Worm (Caenorhabditis elegans) whole organism, young adult: ENCODE results near the gene F28A10.13.

ENCODE experiments used
- B0035.1 ChIP-seq: sonication (generic microtip); optimal IDR thresholded peaks from 2 replicates; lab custom pipeline; 2016; ENCODE audit warnings: missing genetic modification characterization, mild to moderate bottlenecking, missing compliant biosample characterization, missing genotype, missing genetic modification reagents
- C06A6.2 ChIP-seq: fragments of 200-800 bp; sonication (Bioruptor generic); conservative IDR thresholded peaks from 2 replicates; pipeline ENCODE4 v1.3.6; 2022; ENCODE audit warnings: missing genetic modification characterization, missing compliant biosample characterization
- F22D6.2 ChIP-seq: sonication (generic microtip); optimal IDR thresholded peaks from 2 replicates; lab custom pipeline; 2016; ENCODE audit warnings: mild to moderate bottlenecking, missing genetic modification characterization, missing compliant biosample characterization
- F39B2.1 ChIP-seq: fragments of 200-800 bp; sonication (Bioruptor generic); IDR thresholded peaks from 2 replicates; pipeline ENCODE4 v1.3.6; 2022; ENCODE audit warnings: missing genetic modification reagents, missing genetic modification characterization, missing compliant biosample characterization
- F55B11.4 ChIP-seq: sonication (generic microtip); optimal IDR thresholded peaks from 2 replicates; lab custom pipeline; 2016; ENCODE audit warnings: missing compliant biosample characterization, missing genetic modification characterization, borderline replicate concordance; ENCODE audit not compliant: insufficient read depth
- F57A8.1 ChIP-seq: fragments of 200-800 bp; sonication (Bioruptor generic); optimal IDR thresholded peaks from 2 replicates; lab custom pipeline; 2018; ENCODE audit warnings: mild to moderate bottlenecking, missing genetic modification characterization, moderate library complexity, missing compliant biosample characterization
- Y56A3A.18 ChIP-seq: fragments of 200-800 bp; sonication (Bioruptor generic); IDR thresholded peaks from 2 replicates; pipeline ENCODE4 v1.3.6; 2022; ENCODE audit warnings: missing genetic modification reagents, missing genetic modification characterization, missing compliant biosample characterization
- ZK185.1 ChIP-seq: sonication (generic microtip); optimal IDR thresholded peaks from 2 replicates; lab custom pipeline; 2016; ENCODE audit warnings: mild to moderate bottlenecking, missing genetic modification characterization, missing compliant biosample characterization; ENCODE audit not compliant: poor library complexity, severe bottlenecking
- akir-1 ChIP-seq: fragments of 200-800 bp; sonication (Bioruptor generic); optimal IDR thresholded peaks from 2 replicates; lab custom pipeline; 2018; ENCODE audit warnings: mild to moderate bottlenecking, missing genetic modification characterization, moderate library complexity, missing compliant biosample characterization
- athp-1 ChIP-seq: sonication (generic microtip); optimal IDR thresholded peaks from 2 replicates; lab custom pipeline; 2017; ENCODE audit warnings: mild to moderate bottlenecking, missing genetic modification characterization, missing compliant biosample characterization
- attf-3 ChIP-seq: fragments of 200-800 bp; sonication (Bioruptor generic); conservative IDR thresholded peaks from 2 replicates; pipeline ENCODE4 v1.3.6; 2022; ENCODE audit warnings: missing genetic modification reagents, missing genetic modification characterization, missing compliant biosample characterization
- attf-5 ChIP-seq: fragments of 200-800 bp; sonication (Bioruptor generic); optimal IDR thresholded peaks from 2 replicates; lab custom pipeline; 2018; ENCODE audit warnings: mild to moderate bottlenecking, missing genetic modification characterization, missing compliant biosample characterization
- ceh-40 ChIP-seq: fragments of 200-800 bp; sonication (Bioruptor generic); IDR thresholded peaks from 2 replicates; pipeline ENCODE4 v1.3.6; 2022; ENCODE audit warnings: missing genetic modification characterization, missing compliant biosample characterization
- ceh-91 ChIP-seq: fragments of 200-800 bp; sonication (Bioruptor generic); IDR thresholded peaks from 2 replicates; pipeline ENCODE4 v1.3.6; 2022; ENCODE audit warnings: missing genetic modification reagents, missing genetic modification characterization, missing compliant biosample characterization
- die-1 ChIP-seq: sonication (generic microtip); optimal IDR thresholded peaks from 2 replicates; lab custom pipeline; 2016; ENCODE audit warnings: missing genotype, mild to moderate bottlenecking, missing genetic modification characterization, missing compliant biosample characterization
- dpff-1 ChIP-seq: sonication (generic microtip); optimal IDR thresholded peaks from 2 replicates; lab custom pipeline; 2017; ENCODE audit warnings: mild to moderate bottlenecking, missing genetic modification characterization, missing compliant biosample characterization
- egl-18 ChIP-seq: fragments of 200-800 bp; sonication (Bioruptor generic); IDR thresholded peaks from 2 replicates; pipeline ENCODE4 v1.3.6; 2022; ENCODE audit warnings: missing genetic modification reagents, missing genetic modification characterization, missing compliant biosample characterization
- egl-44 ChIP-seq: fragments of 200-800 bp; sonication (Bioruptor generic); IDR thresholded peaks from 2 replicates; pipeline ENCODE4 v1.3.6; 2022; ENCODE audit warnings: missing genetic modification reagents, missing genetic modification characterization, missing compliant biosample characterization
- egrh-3 ChIP-seq: fragments of 200-800 bp; sonication (Bioruptor generic); IDR thresholded peaks from 2 replicates; pipeline ENCODE4 v1.3.6; 2022; ENCODE audit warnings: missing genetic modification reagents, missing genetic modification characterization, missing compliant biosample characterization
- ets-4 ChIP-seq: fragments of 200-800 bp; sonication (Bioruptor generic); optimal IDR thresholded peaks from 2 replicates; lab custom pipeline; 2018; ENCODE audit warnings: mild to moderate bottlenecking, missing genetic modification characterization, missing compliant biosample characterization
- him-1 ChIP-seq: sonication (generic microtip); optimal IDR thresholded peaks from 2 replicates; lab custom pipeline; 2016; ENCODE audit warnings: missing genotype, missing genetic modification reagents, missing genetic modification characterization, missing compliant biosample characterization
- hlh-26 ChIP-seq: fragments of 200-800 bp; sonication (Bioruptor generic); conservative IDR thresholded peaks from 2 replicates; pipeline ENCODE4 v1.3.6; 2022; ENCODE audit warnings: missing genetic modification reagents, missing genetic modification characterization, missing compliant biosample characterization
- hmg-1.2 ChIP-seq: fragments of 200-800 bp; sonication (Bioruptor generic); IDR thresholded peaks from 2 replicates; pipeline ENCODE4 v1.3.6; 2022; ENCODE audit warnings: missing genetic modification reagents, missing genetic modification characterization, missing compliant biosample characterization
- let-526 ChIP-seq: fragments of 200-800 bp; sonication (Bioruptor generic); IDR thresholded peaks from 2 replicates; pipeline ENCODE4 v1.3.6; 2022; ENCODE audit warnings: missing genetic modification reagents, missing genetic modification characterization, missing compliant biosample characterization
- let-607 ChIP-seq, 2 experiments: fragments of 200-800 bp in 1 of 2; sonication (Bioruptor generic) in 1 of 2; sonication (generic microtip) in 1 of 2; optimal IDR thresholded peaks; 2 replicates each; lab custom pipeline; 2016 to 2018; ENCODE audit warnings: mild to moderate bottlenecking in 2 of 2, missing compliant biosample characterization in 2 of 2, missing genetic modification characterization in 2 of 2, moderate library complexity in 2 of 2, missing genotype in 1 of 2
- lin-35 ChIP-seq, 3 experiments: fragments of 150-350 bp in 2 of 3; sonication (generic microtip) in 1 of 3; optimal IDR thresholded peaks; 2 replicates each; lab custom pipeline; 2014 to 2018; ENCODE audit warnings: missing biosample characterization in 3 of 3, missing genetic modification characterization in 3 of 3, missing genetic modification reagents in 3 of 3
- lsl-1 ChIP-seq: fragments of 200-800 bp; sonication (Bioruptor generic); optimal IDR thresholded peaks from 2 replicates; lab custom pipeline; 2018; ENCODE audit warnings: mild to moderate bottlenecking, missing genetic modification characterization, moderate library complexity, missing compliant biosample characterization
- lsy-27 ChIP-seq: sonication (generic microtip); optimal IDR thresholded peaks from 2 replicates; lab custom pipeline; 2017; ENCODE audit warnings: missing genetic modification characterization, mild to moderate bottlenecking, missing compliant biosample characterization, antibody characterized with exemption, missing genotype, borderline replicate concordance; ENCODE audit not compliant: insufficient read depth
- madf-10 ChIP-seq: sonication (generic microtip); optimal IDR thresholded peaks from 2 replicates; lab custom pipeline; 2016; ENCODE audit warnings: mild to moderate bottlenecking, missing genetic modification characterization, missing compliant biosample characterization
- madf-6 ChIP-seq: fragments of 200-800 bp; sonication (Bioruptor generic); IDR thresholded peaks from 2 replicates; pipeline ENCODE4 v1.3.6; 2022; ENCODE audit warnings: missing genetic modification reagents, missing genetic modification characterization, missing compliant biosample characterization
- mcd-1 ChIP-seq: fragments of 200-800 bp; sonication (Bioruptor generic); IDR thresholded peaks from 2 replicates; pipeline ENCODE4 v1.3.6; 2022; ENCODE audit warnings: missing genetic modification reagents, missing genetic modification characterization, missing compliant biosample characterization
- nhr-120 ChIP-seq: fragments of 200-800 bp; sonication (Bioruptor generic); IDR thresholded peaks from 2 replicates; pipeline ENCODE4 v1.3.6; 2022; ENCODE audit warnings: missing genetic modification characterization, missing compliant biosample characterization
- nhr-27 ChIP-seq: fragments of 200-800 bp; sonication (Bioruptor generic); optimal IDR thresholded peaks from 2 replicates; lab custom pipeline; 2018; ENCODE audit warnings: mild to moderate bottlenecking, missing genetic modification characterization, moderate library complexity, missing compliant biosample characterization
- rcor-1 ChIP-seq: fragments of 200-800 bp; sonication (Bioruptor generic); IDR thresholded peaks from 2 replicates; pipeline ENCODE4 v1.3.6; 2022; ENCODE audit warnings: missing genetic modification reagents, missing genetic modification characterization, missing compliant biosample characterization
- snpc-1.1 ChIP-seq: sonication (generic microtip); optimal IDR thresholded peaks from 2 replicates; lab custom pipeline; 2017; ENCODE audit warnings: missing genetic modification characterization, mild to moderate bottlenecking, missing compliant biosample characterization, antibody characterized with exemption, moderate library complexity, missing genotype, missing genetic modification reagents; ENCODE audit not compliant: insufficient read depth
- snpc-1.3 ChIP-seq: sonication (generic microtip); optimal IDR thresholded peaks from 2 replicates; lab custom pipeline; 2017; ENCODE audit warnings: missing genetic modification characterization, mild to moderate bottlenecking, missing compliant biosample characterization, antibody characterized with exemption, moderate library complexity, missing genotype, missing genetic modification reagents; ENCODE audit not compliant: insufficient read depth
- snpc-3.4 ChIP-seq: sonication (generic microtip); optimal IDR thresholded peaks from 2 replicates; lab custom pipeline; 2017; ENCODE audit warnings: missing genetic modification characterization, mild to moderate bottlenecking, missing compliant biosample characterization, antibody characterized with exemption, moderate library complexity, missing genotype, missing genetic modification reagents
- somi-1 ChIP-seq: fragments of 200-800 bp; sonication (Bioruptor generic); optimal IDR thresholded peaks from 2 replicates; lab custom pipeline; 2018; ENCODE audit warnings: mild to moderate bottlenecking, missing genetic modification characterization, missing compliant biosample characterization
- unc-130 ChIP-seq: sonication (generic microtip); optimal IDR thresholded peaks from 2 replicates; lab custom pipeline; 2016; ENCODE audit warnings: missing genetic modification reagents, missing genetic modification characterization, missing compliant biosample characterization
- zim-3 ChIP-seq: sonication (generic microtip); optimal IDR thresholded peaks from 2 replicates; lab custom pipeline; 2017; ENCODE audit warnings: mild to moderate bottlenecking, missing genetic modification characterization, moderate library complexity, missing compliant biosample characterization
- ztf-18 ChIP-seq: sonication (generic microtip); optimal IDR thresholded peaks from 2 replicates; lab custom pipeline; 2016; ENCODE audit warnings: missing genotype, mild to moderate bottlenecking, missing genetic modification characterization, missing compliant biosample characterization
- ztf-28 ChIP-seq: fragments of 200-800 bp; sonication (Bioruptor generic); IDR thresholded peaks from 2 replicates; pipeline ENCODE4 v1.3.6; 2022; ENCODE audit warnings: missing genetic modification reagents, missing genetic modification characterization, missing compliant biosample characterization

Gene F28A10.13

ce11 chrII:866801-867200 lies 18.2 kb downstream of the F28A10.13 start, which contains the start of gene Y46B2A.3:
TSS of gene Y46B2A.3 (minus strand) at chrII:866901.
- TF ChIP-seq akir-1 (GFP tag; lab: Kevin White, UChicago) (no peak), let-526 (no peak), F57A8.1 (no peak), egrh-3 (no peak), ZK185.1 (tag; lab: Kevin White, UChicago) (no peak), madf-10 (no peak), ceh-91 (no peak), let-607 (tag; optimal IDR thresholded peaks at IDR 0.05; lab: Kevin White, UChicago) (no peak), F39B2.1 (no peak), him-1 (tag; lab: Kevin White, UChicago) (no peak), nhr-120 (GFP tag; lab: Robert Waterston, UW) (no peak), C06A6.2 (no peak), snpc-1.3 (tag; lab: Kevin White, UChicago) (no peak), athp-1 (no peak), ets-4 (GFP tag; lab: Kevin White, UChicago) (no peak), snpc-3.4 (no peak)

ce11 chrII:868240-868864 lies 19.7 kb downstream of the F28A10.13 start, which contains the start of gene fbxc-51:
TSS of gene fbxc-51 (plus strand) at chrII:868814.
- TF ChIP-seq F55B11.4: no peak
- no peak for TF ChIP-seq madf-6 (GFP tag; lab: Robert Waterston, UW)
- TF ChIP-seq mcd-1 (GFP tag; lab: Robert Waterston, UW): no peak
- no peak for TF ChIP-seq F22D6.2
- no peak for TF ChIP-seq attf-3
- no peak for TF ChIP-seq lsy-27 (tag; lab: Kevin White, UChicago)
- TF ChIP-seq somi-1 (GFP tag; lab: Kevin White, UChicago): no peak
- no peak for TF ChIP-seq ztf-18 (tag; lab: Kevin White, UChicago)
- TF ChIP-seq B0035.1 (tag; lab: Kevin White, UChicago): no peak
- no peak for TF ChIP-seq lsl-1 (GFP tag; lab: Kevin White, UChicago)
- no peak for TF ChIP-seq ztf-28
- no peak for TF ChIP-seq hmg-1.2 (GFP tag; lab: Robert Waterston, UW)
- TF ChIP-seq Y56A3A.18 (GFP tag; lab: Robert Waterston, UW): no peak

ce11 chrII:869316-869715 lies 20.7 kb downstream of the F28A10.13 start:
- TF ChIP-seq dpff-1 (tag; lab: Kevin White, UChicago) (no peak), let-607 (tag; optimal IDR thresholded peaks at IDR 0.05; lab: Kevin White, UChicago) (no peak), egl-44 (no peak), ceh-40 (GFP tag; lab: Robert Waterston, UW) (no peak), unc-130 (GFP tag; lab: Kevin White, UChicago) (no peak), F22D6.2 (no peak), attf-5 (GFP tag; lab: Kevin White, UChicago) (no peak), snpc-1.1 (tag; lab: Kevin White, UChicago) (no peak), die-1 (tag; lab: Kevin White, UChicago) (no peak), hmg-1.2 (GFP tag; lab: Robert Waterston, UW) (no peak), zim-3 (tag; lab: Kevin White, UChicago) (no peak), egl-18 (GFP tag; lab: Robert Waterston, UW) (no peak), lin-35 (GFP tag; optimal IDR thresholded peaks at IDR 0.05; lab: Kevin White, UChicago) (no peak), akir-1 (GFP tag; lab: Kevin White, UChicago) (no peak), hlh-26 (GFP tag; lab: Robert Waterston, UW) (no peak), rcor-1 (no peak), nhr-27 (tag; lab: Kevin White, UChicago) (no peak), him-1 (tag; lab: Kevin White, UChicago) (no peak)
